Fruit fly (Drosophila melanogaster) whole organism: ENCODE results near the gene mia.

Experiments
- CG8478 ChIP-seq: fragments of >200 bp; optimal IDR thresholded peaks from 2 replicates; lab custom pipeline; 2018; ENCODE audit warnings: inconsistent platforms
- Dll ChIP-seq: fragments of >200 bp; optimal IDR thresholded peaks from 2 replicates; lab custom pipeline; 2017
- EcR ChIP-seq, 2 experiments: fragments of >200 bp; optimal IDR thresholded peaks; 2 replicates each; lab custom pipeline; 2017; ENCODE audit warnings: missing biosample characterization in 2 of 2, missing genetic modification characterization in 2 of 2, missing genetic modification reagents in 2 of 2
- pan ChIP-seq: fragments of >200 bp; optimal IDR thresholded peaks from 2 replicates; lab custom pipeline; 2017
- psq ChIP-seq: fragments of >200 bp; optimal IDR thresholded peaks from 2 replicates; lab custom pipeline; 2017
- usp ChIP-seq: fragments of >200 bp; optimal IDR thresholded peaks from 2 replicates; lab custom pipeline; 2017; ENCODE audit warnings: missing biosample characterization, missing genetic modification characterization, mixed read lengths

Gene mia

dm6 chr3R:5571756-5572155, 20.8 kb upstream of the mia start:
- TF ChIP-seq usp (no peak), psq (lab: Kevin White, UChicago) (no peak), Dll (no peak), CG8478 (lab: Kevin White, UChicago) (no peak), EcR (GFP tag; optimal IDR thresholded peaks at IDR 0.05; lab: Kevin White, UChicago) (no peak), pan (no peak)

DNA sequence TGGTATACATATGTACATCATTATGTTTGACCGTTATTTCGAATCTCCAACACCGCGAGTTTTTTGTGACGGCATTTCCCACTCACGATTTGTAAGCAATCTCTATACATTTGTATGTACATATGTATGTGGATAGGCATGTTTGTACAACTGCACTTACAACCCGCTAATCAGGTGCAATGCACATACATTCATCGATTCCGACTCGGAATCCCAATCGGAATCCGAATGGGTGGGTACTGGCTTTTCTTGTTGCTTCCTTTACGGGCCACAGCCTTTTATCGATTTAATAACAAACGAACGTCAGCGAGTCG, 20.4 kb upstream of the mia start:
- TF ChIP-seq psq (lab: Kevin White, UChicago), result no peak
- TF ChIP-seq EcR (GFP tag; optimal IDR thresholded peaks at IDR 0.05; lab: Kevin White, UChicago), result no peak
- no peak for TF ChIP-seq usp
- TF ChIP-seq CG8478 (lab: Kevin White, UChicago), result no peak

dm6 chr3R:5570635-5571436, 19.9 kb upstream of the mia start, which contains the start of gene CRMP:
Gene CRMP, plus strand, starts transcription at chr3R:5571108.
- TF ChIP-seq Dll, result no peak
- TF ChIP-seq pan, result no peak
- TF ChIP-seq usp, result no peak

DNA sequence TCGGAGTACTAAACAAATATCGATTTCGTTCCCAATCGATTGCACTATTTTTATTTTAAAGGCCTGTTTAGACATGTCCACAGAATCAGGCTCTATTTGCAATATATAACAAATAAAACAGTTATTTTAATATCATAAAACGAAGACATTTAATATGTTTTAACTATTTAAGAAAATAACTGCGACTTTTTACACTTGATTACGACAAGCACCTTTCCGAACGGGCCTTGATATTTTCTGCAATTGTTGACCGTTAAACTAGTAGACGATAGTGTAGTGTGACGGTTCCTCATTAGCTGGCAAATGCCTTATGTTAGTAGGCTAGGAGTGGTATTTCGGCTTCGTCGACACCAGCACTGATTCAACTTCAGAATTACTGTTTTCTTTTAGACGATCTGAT, 17.6 kb upstream of the mia start, which contains the start of the genes CG2931 and Rheb:
Gene CG2931 (minus strand): TSS at position 26 of the 400 bp plus-strand sequence.
Gene Rheb (plus strand): TSS at position 332 of the 400 bp plus-strand sequence.
- no peak for TF ChIP-seq pan
- TF ChIP-seq psq (lab: Kevin White, UChicago), result no peak
- no peak for TF ChIP-seq usp
- TF ChIP-seq EcR (GFP tag; optimal IDR thresholded peaks at IDR 0.05; lab: Kevin White, UChicago), result no peak
- TF ChIP-seq CG8478 (lab: Kevin White, UChicago), result no peak
- TF ChIP-seq Dll, result no peak

DNA sequence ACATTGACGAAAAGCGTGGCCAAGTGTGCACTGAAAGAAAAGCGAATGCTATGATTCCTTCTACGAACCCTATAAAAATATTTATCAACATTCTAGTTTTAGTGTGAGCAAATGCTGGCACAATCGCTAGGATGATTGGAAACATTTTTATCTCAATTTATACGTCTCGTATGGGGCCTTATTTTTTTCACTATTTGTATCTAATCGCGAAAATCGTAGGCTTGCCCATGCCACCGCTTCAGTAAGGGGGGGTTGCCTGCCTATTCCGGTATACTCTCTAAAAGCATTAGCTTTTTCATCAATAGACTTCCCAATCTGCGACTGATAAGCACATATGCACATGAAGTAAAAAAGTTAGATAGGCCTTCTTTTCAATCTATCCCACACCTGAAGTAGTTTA, 14.7 kb upstream of the mia start:
- TF ChIP-seq EcR (GFP tag; optimal IDR thresholded peaks at IDR 0.05; lab: Kevin White, UChicago) (no peak), Dll (no peak), pan (no peak), psq (lab: Kevin White, UChicago) (no peak), CG8478 (lab: Kevin White, UChicago) (no peak), usp (no peak)

DNA sequence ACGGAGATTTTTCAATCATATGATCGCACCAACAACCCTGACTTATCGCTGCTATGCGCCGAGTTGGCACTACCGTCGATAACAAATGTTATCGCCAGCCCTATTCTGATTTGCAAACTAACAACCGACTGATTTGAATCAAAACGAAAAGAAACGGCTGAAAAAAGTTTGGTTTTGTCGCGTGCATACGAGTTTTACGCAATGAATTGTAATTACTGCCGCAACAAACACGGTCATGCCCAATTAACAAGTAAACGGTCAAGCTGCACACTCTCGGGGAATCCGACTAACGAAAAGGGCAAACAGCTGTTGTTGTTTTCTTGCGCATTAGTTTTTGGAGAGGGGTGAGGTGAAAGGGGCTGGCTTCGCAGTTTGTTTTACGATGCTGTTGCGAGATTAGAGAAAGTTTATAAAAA, 13.8 kb upstream of the mia start, which contains the start of the genes CG14671 and CG12746:
Gene CG14671 (minus strand): TSS at position 41 of the 416 bp plus-strand sequence.
Gene CG12746 (plus strand): TSS at position 91 of the 416 bp plus-strand sequence.
- TF ChIP-seq pan (no peak), psq (lab: Kevin White, UChicago) (no peak), EcR (GFP tag; optimal IDR thresholded peaks at IDR 0.05; lab: Kevin White, UChicago) (no peak), usp (no peak), Dll (no peak), CG8478 (lab: Kevin White, UChicago) (no peak)

DNA sequence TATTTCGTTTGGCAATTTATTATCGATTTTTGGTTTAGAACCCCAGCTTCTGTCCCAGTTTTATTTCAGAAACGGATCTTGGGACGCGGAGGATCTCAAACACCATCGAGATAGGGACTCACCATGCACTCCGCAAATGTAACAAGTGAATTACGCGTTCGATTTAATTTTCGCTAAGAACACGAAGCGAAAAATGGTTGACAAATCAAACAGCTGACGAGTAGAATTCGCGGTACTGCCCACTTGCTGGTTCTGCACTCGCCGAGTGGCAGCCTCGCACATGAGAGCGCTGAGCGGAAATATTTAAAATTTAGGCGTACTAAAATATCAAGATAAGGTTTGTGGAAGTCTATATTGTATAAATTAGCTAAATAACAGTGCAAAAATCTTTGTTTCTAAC, 12.5 kb upstream of the mia start, which contains the start of gene Pi4KIIalpha:
Gene Pi4KIIalpha (minus strand): TSS at position 233 of the 400 bp plus-strand sequence.
- TF ChIP-seq pan (no peak), CG8478 (lab: Kevin White, UChicago) (no peak), Dll (no peak), psq (lab: Kevin White, UChicago) (no peak), usp (no peak), EcR (GFP tag; optimal IDR thresholded peaks at IDR 0.05; lab: Kevin White, UChicago) (no peak)

- TF ChIP-seq usp (no peak), psq (lab: Kevin White, UChicago) (no peak), Dll (no peak), pan (no peak), CG8478 (lab: Kevin White, UChicago) (no peak), EcR (GFP tag; optimal IDR thresholded peaks at IDR 0.05; lab: Kevin White, UChicago) (no peak)
Measured at dm6 chr3R:5562956-5563355, 12.0 kb upstream of the mia start.

DNA sequence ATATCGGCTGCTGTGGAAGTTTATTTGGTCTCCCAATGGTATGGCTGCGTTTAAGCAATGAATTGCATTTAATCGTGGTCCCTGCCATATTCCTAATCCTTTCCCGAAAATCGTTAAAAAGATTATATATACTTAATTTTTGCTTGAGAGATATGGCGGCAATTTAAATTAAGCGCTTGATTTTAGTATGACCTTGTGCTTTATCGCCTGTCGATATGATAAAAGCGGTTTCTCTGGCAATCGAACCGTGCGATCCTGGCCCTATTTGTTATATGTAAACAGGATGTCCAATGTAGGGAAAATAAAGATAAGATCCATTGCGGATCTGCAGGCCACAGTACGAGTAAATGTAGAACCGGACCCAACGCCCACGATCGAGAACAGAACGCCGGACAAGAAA, 3.9 kb upstream of the mia start, which contains the start of gene Snm1:
Gene Snm1 (plus strand): TSS at position 233 of the 400 bp plus-strand sequence.
- TF ChIP-seq CG8478 (lab: Kevin White, UChicago) (no peak), EcR (GFP tag; optimal IDR thresholded peaks at IDR 0.05; lab: Kevin White, UChicago) (no peak), pan (no peak), psq (lab: Kevin White, UChicago) (no peak), Dll (no peak)

dm6 chr3R:5554082-5554481, 3.1 kb upstream of the mia start, which contains the start of gene Pcmt:
Gene Pcmt, minus strand, starts transcription at chr3R:5554316.
- TF ChIP-seq pan (no peak), Dll (no peak), psq (lab: Kevin White, UChicago) (no peak), usp (no peak), CG8478 (lab: Kevin White, UChicago) (no peak), EcR (GFP tag; optimal IDR thresholded peaks at IDR 0.05; lab: Kevin White, UChicago) (no peak)

dm6 chr3R:5551593-5551992, 625 bp upstream of the mia start:
- TF ChIP-seq Dll, result no peak
- TF ChIP-seq psq (lab: Kevin White, UChicago), result no peak
- no peak for TF ChIP-seq EcR (GFP tag; optimal IDR thresholded peaks at IDR 0.05; lab: Kevin White, UChicago)
- TF ChIP-seq pan, result no peak

DNA sequence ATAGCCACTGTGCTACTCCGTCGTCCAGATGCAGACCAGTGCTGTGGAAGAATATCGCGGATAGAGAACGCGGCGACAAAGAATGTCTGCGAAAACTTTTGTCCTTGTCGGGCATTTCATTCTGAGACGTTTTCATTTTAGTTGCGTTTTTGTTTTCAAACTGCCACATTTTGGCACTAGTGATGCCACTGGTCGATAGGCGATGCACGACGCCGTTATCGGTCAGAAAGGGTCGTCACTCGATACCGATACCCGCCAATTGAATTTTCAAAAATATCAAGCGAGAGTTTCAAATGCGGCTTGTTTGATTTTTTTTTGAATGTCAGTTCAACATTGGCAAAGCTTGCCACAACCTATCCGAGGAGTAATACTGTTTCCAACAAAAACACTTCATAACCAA, 516 bp downstream of the mia start:
- no peak for TF ChIP-seq psq (lab: Kevin White, UChicago)
- TF ChIP-seq pan, result no peak

- no peak for TF ChIP-seq EcR (GFP tag; optimal IDR thresholded peaks at IDR 0.05; lab: Kevin White, UChicago)
- TF ChIP-seq usp, result no peak
- TF ChIP-seq Dll, result no peak
- TF ChIP-seq psq (lab: Kevin White, UChicago), result no peak
- no peak for TF ChIP-seq pan
Measured at dm6 chr3R:5547464-5547943, 3.5 kb downstream of the mia start, which contains the start of gene CG2519. Gene CG2519, minus strand, starts transcription at chr3R:5547775.
